Worm (Caenorhabditis elegans): ENCODE data around the gene oac-12.

DNA sequence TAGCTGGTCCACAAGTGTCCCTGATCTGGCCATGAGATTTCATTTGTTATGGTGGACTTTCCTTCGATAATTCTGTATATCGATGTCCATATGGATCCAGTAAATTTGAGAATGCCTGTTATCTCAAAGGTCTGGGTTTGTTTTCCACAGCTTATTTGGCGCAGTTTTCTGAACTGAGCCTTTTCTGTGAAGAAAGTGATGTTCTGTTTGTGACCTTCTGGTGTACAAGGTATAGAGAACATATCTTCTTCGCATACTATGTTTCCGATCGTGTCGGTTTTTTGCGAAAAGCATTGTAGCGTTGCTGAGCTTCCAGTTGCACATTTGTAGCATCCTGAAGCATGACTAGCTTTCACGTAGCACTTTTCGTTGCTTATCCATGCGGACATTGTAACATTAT lies 29.5 kb downstream of the oac-12 start:
- TF ChIP-seq fos-1 (tag; optimal IDR thresholded peaks at IDR 0.05) (no peak), ces-1 (GFP tag; optimal IDR thresholded peaks at IDR 0.05) (no peak), nhr-237 (tag; optimal IDR thresholded peaks at IDR 0.05) (no peak), mdl-1 (tag; optimal IDR thresholded peaks at IDR 0.05) (no peak), fkh-10 (GFP tag; optimal IDR thresholded peaks at IDR 0.05) (no peak), zag-1 (tag; optimal IDR thresholded peaks at IDR 0.05) (no peak), F44E2.7 (GFP tag; IDR thresholded peaks at IDR 0.05) (no peak), daf-16 (GFP tag; optimal IDR thresholded peaks at IDR 0.05) (no peak), daf-16 (tag; optimal IDR thresholded peaks at IDR 0.05) (no peak), lin-39 (tag; optimal IDR thresholded peaks at IDR 0.05) (no peak)
